Worm (Caenorhabditis elegans) whole organism, mixed stage, embryonic: ENCODE results near the gene M05D6.1.

Experiments used
- bed-3 ChIP-seq: fragments of 200-800 bp; sonication (Bioruptor generic); optimal IDR thresholded peaks from 3 replicates; lab custom pipeline; 2018; ENCODE audit warnings: mild to moderate bottlenecking, missing genetic modification characterization, moderate library complexity, missing compliant biosample characterization
- blmp-1 ChIP-seq: fragments of 150-350 bp; optimal IDR thresholded peaks from 2 replicates; lab custom pipeline; 2014; ENCODE audit warnings: missing biosample characterization, missing genetic modification characterization
- ceh-39 ChIP-seq: fragments of 150-350 bp; optimal IDR thresholded peaks from 2 replicates; lab custom pipeline; 2014; ENCODE audit warnings: missing biosample characterization, missing genetic modification characterization
- ceh-83 ChIP-seq: fragments of 200-800 bp; sonication (Bioruptor generic); optimal IDR thresholded peaks from 2 replicates; lab custom pipeline; 2018; ENCODE audit warnings: mild to moderate bottlenecking, missing genetic modification characterization, missing compliant biosample characterization
- cnd-1 ChIP-seq: fragments of 200-800 bp; sonication (Bioruptor generic); optimal IDR thresholded peaks from 2 replicates; lab custom pipeline; 2018; ENCODE audit warnings: mild to moderate bottlenecking, missing genetic modification characterization, missing compliant biosample characterization
- drap-1 ChIP-seq: fragments of 200-800 bp; sonication (Bioruptor generic); optimal IDR thresholded peaks from 3 replicates; lab custom pipeline; 2018; ENCODE audit warnings: mild to moderate bottlenecking, missing genetic modification characterization, missing compliant biosample characterization
- hlh-1 ChIP-seq: fragments of 150-350 bp; optimal IDR thresholded peaks from 2 replicates; lab custom pipeline; 2014; ENCODE audit warnings: missing biosample characterization, missing genetic modification reagents, missing genetic modification characterization
- lin-13 ChIP-seq: fragments of 150-350 bp; optimal IDR thresholded peaks from 2 replicates; lab custom pipeline; 2014; ENCODE audit warnings: missing biosample characterization, missing genetic modification characterization
- mep-1 ChIP-seq: fragments of 150-350 bp; optimal IDR thresholded peaks from 2 replicates; lab custom pipeline; 2017; ENCODE audit warnings: missing biosample characterization, missing genetic modification reagents, missing genetic modification characterization, inconsistent platforms
- nhr-12 ChIP-seq: fragments of 150-350 bp; optimal IDR thresholded peaks from 2 replicates; lab custom pipeline; 2014; ENCODE audit warnings: missing biosample characterization, missing genetic modification characterization
- pha-4 ChIP-seq: fragments of 150-350 bp; optimal IDR thresholded peaks from 2 replicates; lab custom pipeline; 2018; ENCODE audit warnings: missing biosample characterization, missing genetic modification reagents, missing genetic modification characterization
- unc-39 ChIP-seq: fragments of 150-350 bp; optimal IDR thresholded peaks from 2 replicates; lab custom pipeline; 2014; ENCODE audit warnings: missing biosample characterization, missing genetic modification characterization
- zip-8 ChIP-seq: fragments of 150-350 bp; optimal IDR thresholded peaks from 2 replicates; lab custom pipeline; 2014; ENCODE audit warnings: missing biosample characterization, missing genetic modification characterization
- ztf-11 ChIP-seq: fragments of 150-350 bp; optimal IDR thresholded peaks from 2 replicates; lab custom pipeline; 2014; ENCODE audit warnings: missing biosample characterization, missing genetic modification characterization

DNA sequence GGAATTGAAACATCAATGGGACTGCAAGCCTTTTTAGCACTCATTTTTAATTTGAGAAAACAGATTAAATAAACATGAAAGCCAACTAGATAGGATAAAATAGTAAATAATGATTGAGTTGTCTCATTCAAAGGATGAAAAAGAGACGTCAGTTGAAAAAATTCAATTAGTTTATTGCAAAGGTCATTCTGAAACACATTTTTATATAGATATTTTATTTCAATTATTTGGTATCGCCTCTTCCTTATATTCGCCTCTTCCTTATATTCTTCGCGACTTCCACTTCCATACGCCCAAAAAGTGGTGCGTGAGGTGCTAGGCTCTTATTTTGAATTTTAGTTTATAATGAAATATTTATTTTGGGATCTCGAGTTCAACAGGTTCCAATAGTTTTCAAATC lies 40.2 kb downstream of the M05D6.1 start, which contains the start of gene acp-4:
- no peak for TF ChIP-seq cnd-1 (tag; lab: Kevin White, UChicago)
- no peak for TF ChIP-seq ztf-11
- no peak for TF ChIP-seq drap-1
- no peak for TF ChIP-seq lin-13 (tag; lab: Kevin White, UChicago)
- TF ChIP-seq zip-8 (tag; lab: Kevin White, UChicago), result no peak
- TF ChIP-seq unc-39, result no peak
- TF ChIP-seq pha-4, result no peak
- no peak for TF ChIP-seq nhr-12 (tag; lab: Kevin White, UChicago)
- no peak for TF ChIP-seq ceh-83 (GFP tag; lab: Kevin White, UChicago)
- TF ChIP-seq ceh-39, result no peak
- TF ChIP-seq bed-3 (GFP tag; lab: Kevin White, UChicago), result no peak
- no peak for TF ChIP-seq mep-1 (tag; lab: Kevin White, UChicago)
- no peak for TF ChIP-seq hlh-1 (tag; lab: Kevin White, UChicago)
- no peak for TF ChIP-seq blmp-1 (tag; lab: Kevin White, UChicago)
